Fruit fly (Drosophila melanogaster): Measurements from ENCODE around the gene Mlc1.

Mlc1 gene

dm6 chr3R:27607218-27607929 is 52.6 kb downstream of the Mlc1 start, which contains the start of the genes dsd and Tusp (continued):
- peak; percentile 58 for TF ChIP-seq ey (GFP tag; optimal IDR thresholded peaks at IDR 0.05)
- no peak for TF ChIP-seq Myc (optimal IDR thresholded peaks at IDR 0.05)
- TF ChIP-seq Hnf4 (GFP tag; optimal IDR thresholded peaks at IDR 0.05): peak; percentile 90
- TF ChIP-seq HLH106 (tag; optimal IDR thresholded peaks at IDR 0.05): peak; percentile 75
- TF ChIP-seq N (GFP tag; optimal IDR thresholded peaks at IDR 0.05): no peak
- peak in 1 of 2 experiments; percentile 85 for TF ChIP-seq foxo (GFP tag; optimal IDR thresholded peaks at IDR 0.05)
- no peak for TF ChIP-seq pan (optimal IDR thresholded peaks at IDR 0.05)
- TF ChIP-seq CrebA (GFP tag; optimal IDR thresholded peaks at IDR 0.05; ENCODE audit: borderline replicate concordance): peak; percentile 2
- TF ChIP-seq dl (GFP tag; optimal IDR thresholded peaks at IDR 0.05; ENCODE audit: insufficient read depth in 1 of 2, partially characterized antibody in 2 of 2): no peak
- peak; percentile 82 for TF ChIP-seq sv (GFP tag; optimal IDR thresholded peaks at IDR 0.05)
- TF ChIP-seq Dfd (GFP tag; optimal IDR thresholded peaks at IDR 0.05): no peak
- no peak for TF ChIP-seq CG32264 (GFP tag; optimal IDR thresholded peaks at IDR 0.05)
- no peak for TF ChIP-seq Vsx2 (GFP tag; optimal IDR thresholded peaks at IDR 0.05; ENCODE audit: partially characterized antibody)
- TF ChIP-seq br (GFP tag; optimal IDR thresholded peaks at IDR 0.05): peak; percentile 73

Measured in whole organism, wandering third instar larva.